Worm (Caenorhabditis elegans): Measurements from ENCODE around the gene Y39G8B.7.

Y39G8B.7 gene

ce11 chrII:13954077-13954476 lies 40.8 kb downstream of the Y39G8B.7 start (continued):
- no peak for TF ChIP-seq sox-4 (tag; optimal IDR thresholded peaks at IDR 0.05)
- no peak for TF ChIP-seq hlh-4 (tag; optimal IDR thresholded peaks at IDR 0.05)
- TF ChIP-seq zag-1 (tag; optimal IDR thresholded peaks at IDR 0.05) = no peak
- no peak for TF ChIP-seq unc-98 (GFP tag; IDR thresholded peaks at IDR 0.05)
- TF ChIP-seq nhr-12 (tag; optimal IDR thresholded peaks at IDR 0.05) = no peak
- TF ChIP-seq nhr-20 (tag; optimal IDR thresholded peaks at IDR 0.05) = peak; percentile 61
- no peak for TF ChIP-seq alr-1 (tag; optimal IDR thresholded peaks at IDR 0.05; ENCODE audit: borderline replicate concordance)
- peak; percentile 16 to 38 for TF ChIP-seq lsy-2 (tag; optimal IDR thresholded peaks at IDR 0.05)
- no peak for TF ChIP-seq fkh-10 (GFP tag; optimal IDR thresholded peaks at IDR 0.05)
- TF ChIP-seq ceh-88 (GFP tag; IDR thresholded peaks at IDR 0.05) = no peak
- TF ChIP-seq nhr-76 (tag; optimal IDR thresholded peaks at IDR 0.05) = no peak
- no peak for TF ChIP-seq C34B4.2 (tag; optimal IDR thresholded peaks at IDR 0.05)
- peak; percentile 45 for TF ChIP-seq nhr-90 (tag; optimal IDR thresholded peaks at IDR 0.05; ENCODE audit: poor library complexity)
- TF ChIP-seq C04F5.9 (tag; optimal IDR thresholded peaks at IDR 0.05) = no peak
- TF ChIP-seq nhr-47 (tag; optimal IDR thresholded peaks at IDR 0.05) = no peak
- no peak for TF ChIP-seq isw-1 (GFP tag; IDR thresholded peaks at IDR 0.05)
- no peak for TF ChIP-seq nhr-28 (tag; optimal IDR thresholded peaks at IDR 0.05)
- no peak for TF ChIP-seq hlh-17 (GFP tag; optimal IDR thresholded peaks at IDR 0.05; ENCODE audit: borderline replicate concordance)
- peak in 1 of 6 experiments; percentile 39 for TF ChIP-seq elt-3 (tag; optimal IDR thresholded peaks at IDR 0.05)
- no peak for TF ChIP-seq vab-15 (tag; optimal IDR thresholded peaks at IDR 0.05)
- TF ChIP-seq blmp-1 (tag; optimal IDR thresholded peaks at IDR 0.05) = peak; percentile 3
- no peak for TF ChIP-seq F16B12.6 (tag; optimal IDR thresholded peaks at IDR 0.05)
- no peak for TF ChIP-seq lin-13 (GFP tag; optimal IDR thresholded peaks at IDR 0.05)
- no peak for TF ChIP-seq lir-3 (tag; optimal IDR thresholded peaks at IDR 0.05; ENCODE audit: poor library complexity)
- TF ChIP-seq lin-14 (GFP tag; optimal IDR thresholded peaks at IDR 0.05) = peak; percentile 83
- TF ChIP-seq ama-1 (optimal IDR thresholded peaks at IDR 0.05) = no peak
- TF ChIP-seq fos-1 (tag; optimal IDR thresholded peaks at IDR 0.05) = no peak
- TF ChIP-seq ztf-4 (tag; optimal IDR thresholded peaks at IDR 0.05) = no peak
- TF ChIP-seq sptf-1 (tag; optimal IDR thresholded peaks at IDR 0.05) = no peak
- no peak for TF ChIP-seq egl-13 (tag; optimal IDR thresholded peaks at IDR 0.05)
- TF ChIP-seq elt-2 (tag; optimal IDR thresholded peaks at IDR 0.05) = peak; percentile 86
- no peak for TF ChIP-seq unc-130 (tag; optimal IDR thresholded peaks at IDR 0.05)
- no peak for TF ChIP-seq lin-15B (tag; optimal IDR thresholded peaks at IDR 0.05)
- no peak for TF ChIP-seq irx-1 (tag; optimal IDR thresholded peaks at IDR 0.05)
- no peak for TF ChIP-seq pag-3 (tag; optimal IDR thresholded peaks at IDR 0.05; ENCODE audit: borderline replicate concordance, insufficient read depth)
- no peak for TF ChIP-seq egl-27 (tag; optimal IDR thresholded peaks at IDR 0.05)
- TF ChIP-seq ets-5 (GFP tag; IDR thresholded peaks at IDR 0.05) = no peak
- no peak for TF ChIP-seq aly-2 (tag; optimal IDR thresholded peaks at IDR 0.05)
- peak in 1 of 2 experiments; percentile 5 for TF ChIP-seq mdl-1 (tag; optimal IDR thresholded peaks at IDR 0.05)
- TF ChIP-seq tbx-2 (tag; optimal IDR thresholded peaks at IDR 0.05) = peak; percentile 1
- peak; percentile 25 to 28 for TF ChIP-seq efl-1 (optimal IDR thresholded peaks at IDR 0.05)
- TF ChIP-seq efl-1 (GFP tag; optimal IDR thresholded peaks at IDR 0.05 in 1 of 2) = peak in 1 of 2 experiments; percentile 74
- TF ChIP-seq fkh-4 (tag; optimal IDR thresholded peaks at IDR 0.05; ENCODE audit: borderline replicate concordance) = no peak
- TF ChIP-seq sup-37 (GFP tag; optimal IDR thresholded peaks at IDR 0.05) = no peak
- TF ChIP-seq ces-1 (GFP tag; optimal IDR thresholded peaks at IDR 0.05) = no peak
- peak in 1 of 2 experiments; percentile 44 for TF ChIP-seq lin-35 (GFP tag; optimal IDR thresholded peaks at IDR 0.05)
- no peak for TF ChIP-seq hpl-2 (GFP tag; optimal IDR thresholded peaks at IDR 0.05)
- no peak for TF ChIP-seq dsc-1 (tag; optimal IDR thresholded peaks at IDR 0.05)
- TF ChIP-seq ceh-82 (tag; optimal IDR thresholded peaks at IDR 0.05) = no peak
- TF ChIP-seq snu-23 (GFP tag; optimal IDR thresholded peaks at IDR 0.05) = peak; percentile 38
- no peak for TF ChIP-seq nhr-77 (tag; optimal IDR thresholded peaks at IDR 0.05)
- TF ChIP-seq ceh-90 (tag; optimal IDR thresholded peaks at IDR 0.05) = no peak
- TF ChIP-seq nhr-85 (tag) = peak; percentile 25
- TF ChIP-seq C16A3.4 (tag; optimal IDR thresholded peaks at IDR 0.05) = no peak

Data from whole organism, L1 larva.